Worm (Caenorhabditis elegans) whole organism, L4 larva: ENCODE measurements around the gene F01D5.8.

Experiments used
- Y105C5A.15 ChIP-seq: fragments of 200-800 bp; sonication (Bioruptor generic); IDR thresholded peaks from 2 replicates; pipeline ENCODE4 v1.3.6; 2022; ENCODE audit warnings: missing genetic modification characterization, missing compliant biosample characterization
- ama-1 ChIP-seq: fragments of 150-350 bp; optimal IDR thresholded peaks from 2 replicates; lab custom pipeline; 2014; ENCODE audit warnings: inconsistent platforms, mixed read lengths
- ceh-28 ChIP-seq: fragments of 150-350 bp; optimal IDR thresholded peaks from 2 replicates; lab custom pipeline; 2014; ENCODE audit warnings: missing biosample characterization, missing genetic modification reagents, missing genetic modification characterization
- ces-1 ChIP-seq: fragments of 150-350 bp; sonication (generic microtip); optimal IDR thresholded peaks from 4 replicates; lab custom pipeline; 2014; ENCODE audit warnings: missing biosample characterization, missing genetic modification reagents, missing genetic modification characterization
- daf-19 ChIP-seq: fragments of 200-800 bp; sonication (Bioruptor generic); conservative IDR thresholded peaks from 2 replicates; pipeline ENCODE4 v1.3.6; 2022; ENCODE audit warnings: missing genetic modification characterization, missing compliant biosample characterization
- dpl-1 ChIP-seq: fragments of 150-350 bp; optimal IDR thresholded peaks from 2 replicates; lab custom pipeline; 2014; ENCODE audit warnings: missing biosample characterization, missing genetic modification reagents, missing genetic modification characterization
- lin-15B ChIP-seq: fragments of 150-350 bp; sonication (generic microtip); optimal IDR thresholded peaks from 3 replicates; lab custom pipeline; 2014; ENCODE audit warnings: missing biosample characterization, missing genetic modification characterization
- set-16 ChIP-seq: fragments of 200-800 bp; sonication (Bioruptor generic); IDR thresholded peaks from 2 replicates; pipeline ENCODE4 v1.3.6; 2022; ENCODE audit warnings: missing genetic modification reagents, missing genetic modification characterization, missing compliant biosample characterization
- skn-1 ChIP-seq: fragments of 150-350 bp; optimal IDR thresholded peaks from 2 replicates; lab custom pipeline; 2014; ENCODE audit warnings: missing biosample characterization, missing genetic modification characterization
- spr-3 ChIP-seq: fragments of 200-800 bp; sonication (Bioruptor generic); optimal IDR thresholded peaks from 2 replicates; lab custom pipeline; 2018; ENCODE audit warnings: mild to moderate bottlenecking, missing genetic modification characterization, missing compliant biosample characterization
- tra-1 ChIP-seq: fragments of 200-800 bp; sonication (Bioruptor generic); IDR thresholded peaks from 2 replicates; pipeline ENCODE4 v1.3.6; 2022; ENCODE audit warnings: missing genetic modification reagents, missing genetic modification characterization, missing compliant biosample characterization
- unc-39 ChIP-seq: sonication (generic microtip); optimal IDR thresholded peaks from 2 replicates; lab custom pipeline; 2017; ENCODE audit warnings: missing biosample characterization, missing genetic modification characterization
- unc-62 ChIP-seq, 3 experiments: fragments of 150-350 bp in 1 of 3; sonication (generic microtip); optimal IDR thresholded peaks in 2 of 3; peaks in 1 of 3; 1 replicate in 1 of 3; 2 replicates in 2 of 3; lab custom pipeline; 2014 to 2017; ENCODE audit warnings: missing biosample characterization in 3 of 3, missing genetic modification characterization in 3 of 3, missing genetic modification reagents in 3 of 3, missing genotype in 1 of 3
- ztf-11 ChIP-seq: fragments of 150-350 bp; optimal IDR thresholded peaks from 2 replicates; lab custom pipeline; 2014; ENCODE audit warnings: missing biosample characterization, missing genetic modification characterization

DNA sequence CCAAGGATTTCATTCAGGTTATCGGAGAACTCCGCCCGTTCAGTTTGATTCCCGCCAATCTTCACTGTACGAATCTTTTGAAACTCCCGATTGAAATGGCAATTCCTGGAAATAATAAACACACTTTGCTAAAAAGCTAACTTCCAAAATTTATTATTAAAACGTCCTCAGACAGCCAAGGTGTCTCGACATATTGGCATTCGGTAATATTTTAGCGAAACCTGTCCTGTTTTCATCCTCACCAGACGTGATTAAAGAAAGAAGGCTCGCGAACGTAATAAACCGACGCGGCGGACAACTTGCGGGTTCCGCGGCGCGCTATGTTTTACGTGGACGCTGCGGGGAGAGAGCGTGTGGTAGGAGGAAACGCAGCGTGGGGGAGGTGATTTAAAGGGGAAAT, 7.7 kb downstream of the F01D5.8 start:
- TF ChIP-seq unc-39 (no peak), daf-19 (GFP tag; lab: Robert Waterston, UW) (no peak), set-16 (GFP tag; lab: Robert Waterston, UW) (peak; percentile 53), unc-62 (GFP tag; optimal IDR thresholded peaks at IDR 0.05 in 1 of 2; lab: Kevin White, UChicago) (no peak), unc-62 (tag; optimal IDR thresholded peaks at IDR 0.05; lab: Kevin White, UChicago) (no peak), Y105C5A.15 (GFP tag; lab: Robert Waterston, UW) (no peak), spr-3 (GFP tag; lab: Kevin White, UChicago) (peak; percentile 77), skn-1 (tag; lab: Kevin White, UChicago) (no peak), ceh-28 (tag; lab: Kevin White, UChicago) (no peak), lin-15B (tag; lab: Kevin White, UChicago) (no peak), ama-1 (lab: Kevin White, UChicago) (peak; percentile 99), ces-1 (GFP tag; lab: Kevin White, UChicago) (no peak), ztf-11 (tag; lab: Kevin White, UChicago) (no peak), tra-1 (peak; percentile 8; the same call in 1 of the 2 replicates), dpl-1 (GFP tag; lab: Kevin White, UChicago) (peak; percentile 63)
